Fruit fly (Drosophila melanogaster): Measurements from ENCODE around the gene CG4598.
A peak's percentile ranks its signal among the peaks of the same experiment; 100 is the strongest.

Gene CG4598

DNA sequence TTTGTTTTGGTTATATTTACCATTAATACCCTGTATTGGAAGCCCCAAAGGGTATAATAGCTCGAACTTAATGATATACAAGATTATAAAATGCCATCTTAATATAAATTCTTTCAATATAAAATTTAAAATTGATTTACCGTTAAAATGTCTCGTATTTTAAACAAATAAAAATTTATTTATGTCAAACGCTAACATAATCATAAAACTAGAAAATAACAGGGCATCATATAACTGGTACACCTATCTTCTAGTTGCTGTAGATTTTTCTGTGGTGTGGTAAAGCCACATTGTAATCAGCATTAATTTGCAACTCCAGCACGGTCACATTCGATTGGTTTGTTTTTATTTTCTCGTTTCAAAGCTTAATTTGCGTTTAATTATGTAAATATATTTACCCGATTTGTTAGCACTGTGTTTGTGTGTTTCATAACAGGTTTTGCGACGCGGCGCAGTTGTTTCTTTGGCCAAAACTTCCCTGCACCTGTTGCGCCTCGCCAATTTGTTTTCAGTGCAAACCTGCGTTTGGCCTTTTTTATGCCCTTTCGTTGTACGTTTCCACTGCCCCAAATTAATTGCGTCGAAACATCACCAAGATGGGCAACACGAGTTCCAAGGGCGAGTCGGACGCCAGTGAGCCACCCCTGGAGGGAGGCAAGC lies 38.7 kb downstream of the CG4598 start, which contains the start of the genes CG4658 and CG5846 (continued):
- TF ChIP-seq corto (GFP tag; optimal IDR thresholded peaks at IDR 0.05) (peak; percentile 18), CG18011 (GFP tag; optimal IDR thresholded peaks at IDR 0.05) (peak; percentile 82), trh (GFP tag; optimal IDR thresholded peaks at IDR 0.05) (peak; percentile 80), CG14667 (GFP tag; IDR thresholded peaks at IDR 0.05) (peak; percentile 94), sima (GFP tag; optimal IDR thresholded peaks at IDR 0.05) (no peak), CG12659 (GFP tag; optimal IDR thresholded peaks at IDR 0.05) (peak; percentile 94), Drgx (GFP tag; IDR thresholded peaks at IDR 0.05) (peak; percentile 94), danr (GFP tag; IDR thresholded peaks at IDR 0.05) (peak; percentile 90), Rfx (GFP tag; IDR thresholded peaks at IDR 0.05) (peak; percentile 90), CG17359 (tag; optimal IDR thresholded peaks at IDR 0.05) (peak; percentile 96), CG9817 (tag; optimal IDR thresholded peaks at IDR 0.05) (peak; percentile 88), Dek (tag; optimal IDR thresholded peaks at IDR 0.05) (peak; percentile 93), al (GFP tag; IDR thresholded peaks at IDR 0.05) (peak; percentile 93), Atf3 (GFP tag; optimal IDR thresholded peaks at IDR 0.05) (peak; percentile 68), HLH3B (GFP tag; IDR thresholded peaks at IDR 0.05) (peak; percentile 97), CG9876 (GFP tag; optimal IDR thresholded peaks at IDR 0.05) (peak; percentile 50), sug (tag; optimal IDR thresholded peaks at IDR 0.05) (peak; percentile 85), Blimp-1 (GFP tag; optimal IDR thresholded peaks at IDR 0.05) (peak; percentile 95), klu (GFP tag; IDR thresholded peaks at IDR 0.05) (peak; percentile 87), CG30020 (tag; optimal IDR thresholded peaks at IDR 0.05) (peak; percentile 78), Sry-δ (GFP tag; optimal IDR thresholded peaks at IDR 0.05) (peak; percentile 44)

DNA sequence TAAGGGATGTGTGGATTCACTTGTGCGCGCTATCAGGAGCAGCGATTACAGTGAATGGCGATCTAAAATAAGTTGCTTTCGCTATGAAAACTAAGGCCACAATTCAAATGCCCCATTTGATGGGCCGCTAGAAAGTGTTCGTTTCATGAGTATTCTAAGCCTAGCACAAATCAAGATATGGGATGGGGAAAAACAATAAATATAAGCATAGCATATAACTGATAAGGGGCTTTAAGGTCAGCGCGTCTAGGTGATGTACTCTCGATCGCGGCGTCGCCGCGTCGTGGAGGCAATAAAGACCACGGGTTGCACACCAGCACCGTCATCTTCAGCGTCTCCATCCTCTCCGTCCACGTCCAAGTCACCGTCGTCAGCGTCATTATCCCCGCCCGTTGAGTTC lies 42.3 kb downstream of the CG4598 start:
- no peak for TF ChIP-seq CG4360 (GFP tag; IDR thresholded peaks at IDR 0.05)
- TF ChIP-seq CG2712 (tag; optimal IDR thresholded peaks at IDR 0.05): no peak
- TF ChIP-seq CG3838 (GFP tag; optimal IDR thresholded peaks at IDR 0.05): no peak
- no peak for TF ChIP-seq CG9437 (GFP tag; optimal IDR thresholded peaks at IDR 0.05)
- no peak for TF ChIP-seq Camta (GFP tag; optimal IDR thresholded peaks at IDR 0.05)
- no peak for TF ChIP-seq CG30403 (GFP tag; optimal IDR thresholded peaks at IDR 0.05)
- TF ChIP-seq bcd (GFP tag; optimal IDR thresholded peaks at IDR 0.05): no peak
- no peak for TF ChIP-seq pum (GFP tag; optimal IDR thresholded peaks at IDR 0.05)
- no peak for TF ChIP-seq CG34422 (GFP tag; IDR thresholded peaks at IDR 0.05)
- no peak for TF ChIP-seq amos (GFP tag; IDR thresholded peaks at IDR 0.05; ENCODE audit: partially characterized antibody)
- peak; percentile 19 for TF ChIP-seq CG34376 (GFP tag; optimal IDR thresholded peaks at IDR 0.05)
- peak; percentile 6 for TF ChIP-seq sug (tag; optimal IDR thresholded peaks at IDR 0.05)

- no peak for TF ChIP-seq eyg (GFP tag; optimal IDR thresholded peaks at IDR 0.05)
- no peak for TF ChIP-seq Opbp (GFP tag; IDR thresholded peaks at IDR 0.05; ENCODE audit: partially characterized antibody)
- TF ChIP-seq otp (GFP tag; IDR thresholded peaks at IDR 0.05): no peak
- TF ChIP-seq Usf (GFP tag; optimal IDR thresholded peaks at IDR 0.05): no peak
- no peak for TF ChIP-seq Rx (GFP tag; IDR thresholded peaks at IDR 0.05)
- TF ChIP-seq Ets65A (GFP tag): no peak
- TF ChIP-seq da (GFP tag; optimal IDR thresholded peaks at IDR 0.05): no peak
- TF ChIP-seq CG31388 (GFP tag; optimal IDR thresholded peaks at IDR 0.05): no peak
- TF ChIP-seq pan (optimal IDR thresholded peaks at IDR 0.05): no peak
- no peak for TF ChIP-seq pan (GFP tag; optimal IDR thresholded peaks at IDR 0.05 in 1 of 2, IDR thresholded peaks at IDR 0.05 in 1 of 2)
- TF ChIP-seq schlank (tag; optimal IDR thresholded peaks at IDR 0.05): no peak
- TF ChIP-seq pho (GFP tag; optimal IDR thresholded peaks at IDR 0.05): no peak
- no peak for TF ChIP-seq onecut (GFP tag; IDR thresholded peaks at IDR 0.05)
- no peak for TF ChIP-seq E2f1 (GFP tag; IDR thresholded peaks at IDR 0.05)
- no peak for TF ChIP-seq dimm (GFP tag; IDR thresholded peaks at IDR 0.05)
- no peak for TF ChIP-seq Optix (GFP tag; IDR thresholded peaks at IDR 0.05)
- TF ChIP-seq gro (GFP tag; optimal IDR thresholded peaks at IDR 0.05): no peak
- TF ChIP-seq CG10321 (GFP tag; IDR thresholded peaks at IDR 0.05): no peak
- no peak for TF ChIP-seq tap (tag; optimal IDR thresholded peaks at IDR 0.05)
Measured at dm6 chr2L:9963603-9964042, 45.2 kb downstream of the CG4598 start, which contains the start of gene CG5850. TSS of gene CG5850 (minus strand) at chr2L:9963949.

Data from whole organism, embryonic.